Worm (Caenorhabditis elegans): ENCODE measurements around the gene asp-4.

The asp-4 gene

DNA sequence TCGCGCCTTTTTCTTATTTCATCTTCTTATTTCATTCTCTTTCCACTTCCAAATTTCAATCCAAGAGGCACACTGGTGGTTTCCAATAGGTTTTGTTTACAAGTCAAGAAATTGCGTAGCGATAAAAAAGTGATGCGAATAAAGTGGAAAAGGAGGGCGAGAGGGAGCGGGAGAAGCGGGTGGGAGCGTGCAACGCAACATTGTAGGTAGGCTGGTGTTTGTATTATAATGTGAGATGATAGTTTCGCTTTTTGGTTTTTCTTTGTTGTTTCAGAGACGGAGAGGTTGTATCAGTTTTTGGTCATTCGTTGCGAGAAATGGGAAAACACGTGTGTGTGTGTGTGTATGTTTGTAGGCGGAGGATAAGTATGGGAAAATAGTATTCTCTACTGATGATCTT is 28.9 kb upstream of the asp-4 start (continued):
- TF ChIP-seq lin-40 (tag; optimal IDR thresholded peaks at IDR 0.05): peak; percentile 31
- TF ChIP-seq let-607 (tag; optimal IDR thresholded peaks at IDR 0.05): no peak
- TF ChIP-seq attf-3 (GFP tag; conservative IDR thresholded peaks at IDR 0.05): no peak
- no peak for TF ChIP-seq die-1 (tag; optimal IDR thresholded peaks at IDR 0.05)
- no peak for TF ChIP-seq ztf-28 (GFP tag; IDR thresholded peaks at IDR 0.05)
- no peak for TF ChIP-seq Y67H2A.10 (GFP tag; conservative IDR thresholded peaks at IDR 0.05)
- TF ChIP-seq B0261.1 (tag; optimal IDR thresholded peaks at IDR 0.05): no peak
- TF ChIP-seq tbp1 (GFP tag; optimal IDR thresholded peaks at IDR 0.05): peak; percentile 12
- TF ChIP-seq D2030.7 (GFP tag; IDR thresholded peaks at IDR 0.05): no peak
- TF ChIP-seq hmg-1.2 (GFP tag; IDR thresholded peaks at IDR 0.05): no peak
- no peak for TF ChIP-seq sea-2 (GFP tag; IDR thresholded peaks at IDR 0.05)
- no peak for TF ChIP-seq hlh-12 (tag; optimal IDR thresholded peaks at IDR 0.05)
- TF ChIP-seq atf-7 (tag; optimal IDR thresholded peaks at IDR 0.05): peak; percentile 38

DNA sequence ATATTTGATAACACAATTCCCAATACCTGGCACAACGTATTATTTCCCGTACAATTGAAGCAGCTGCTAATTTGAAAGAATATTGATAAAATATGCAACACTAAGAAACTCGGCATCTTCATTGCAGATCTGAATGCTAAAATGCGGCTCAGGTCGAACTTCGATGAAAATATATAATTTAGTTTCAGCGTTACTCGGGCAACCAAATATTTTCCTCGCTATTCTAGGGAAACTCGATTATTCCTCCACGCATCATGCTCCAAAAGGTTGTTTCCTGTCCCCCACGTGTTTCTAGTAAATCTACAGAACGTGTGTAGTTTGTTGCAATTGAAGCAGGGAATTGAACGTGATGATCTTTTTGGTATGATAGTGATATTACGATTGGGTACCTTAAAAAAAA is 27.8 kb upstream of the asp-4 start:
- TF ChIP-seq unc-62 (GFP tag; optimal IDR thresholded peaks at IDR 0.05) (no peak), snpc-1.1 (tag; optimal IDR thresholded peaks at IDR 0.05; ENCODE audit: insufficient read depth) (no peak), nfya-2 (GFP tag; IDR thresholded peaks at IDR 0.05) (no peak), ama-1 (optimal IDR thresholded peaks at IDR 0.05) (no peak), ama-1 (GFP tag; optimal IDR thresholded peaks at IDR 0.05) (no peak), somi-1 (GFP tag; optimal IDR thresholded peaks at IDR 0.05) (no peak)

DNA sequence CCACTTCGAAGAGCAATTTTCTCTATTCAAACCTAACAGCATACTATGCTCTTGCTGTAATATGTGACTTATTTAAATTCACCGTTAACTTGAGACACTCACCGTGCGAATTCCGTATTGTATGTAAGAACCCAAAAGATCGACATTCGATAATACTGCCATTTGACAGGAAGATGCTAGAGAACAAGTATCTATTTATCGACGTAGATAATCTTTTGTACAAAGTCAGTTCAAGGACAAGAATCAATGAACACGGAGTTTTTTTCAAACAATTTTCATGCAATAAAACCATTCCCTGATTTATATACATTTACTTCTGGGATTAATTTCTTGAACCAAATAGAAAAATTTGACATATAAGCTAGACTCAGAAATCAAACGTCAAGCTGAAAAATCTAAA is 27.0 kb upstream of the asp-4 start, which contains the start of gene K08H2.7:
TSS of gene K08H2.7 (minus strand) at position 173 of the 400 bp plus-strand sequence.
- no peak for TF ChIP-seq Y95B8A.8 (GFP tag; IDR thresholded peaks at IDR 0.05)
- no peak for TF ChIP-seq hsf-1 (GFP tag; IDR thresholded peaks at IDR 0.05)
- no peak for TF ChIP-seq C17E4.6 (GFP tag; IDR thresholded peaks at IDR 0.05)
- no peak for TF ChIP-seq nhr-27 (tag; optimal IDR thresholded peaks at IDR 0.05)
- TF ChIP-seq athp-1 (tag; optimal IDR thresholded peaks at IDR 0.05): no peak

DNA sequence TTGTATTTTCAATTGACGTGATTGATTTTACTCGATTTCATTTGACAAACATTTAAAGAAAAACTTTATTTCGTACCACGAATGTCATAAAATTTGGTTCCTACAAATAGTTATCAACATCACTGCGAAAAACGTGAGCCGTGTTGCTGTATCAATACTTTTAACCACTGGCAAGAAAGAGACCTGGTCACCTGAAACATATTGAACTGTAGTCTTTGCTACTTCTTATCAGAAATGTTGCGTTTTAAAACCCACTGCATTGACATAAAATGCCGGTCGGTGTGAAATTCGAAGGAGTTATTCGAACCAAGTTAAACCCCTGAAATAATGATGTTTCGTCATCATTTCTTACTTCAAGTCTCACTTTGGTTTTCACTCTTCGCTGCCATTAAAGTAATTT is 26.4 kb upstream of the asp-4 start:
- TF ChIP-seq nhr-80 (tag; optimal IDR thresholded peaks at IDR 0.05) (peak; percentile 77), cebp-1 (GFP tag; IDR thresholded peaks at IDR 0.05) (no peak), cebp-1 (tag; optimal IDR thresholded peaks at IDR 0.05) (peak; percentile 0), snpc-1.1 (tag; optimal IDR thresholded peaks at IDR 0.05; ENCODE audit: insufficient read depth) (no peak), lin-26 (GFP tag; IDR thresholded peaks at IDR 0.05) (no peak), F23B12.7 (tag; optimal IDR thresholded peaks at IDR 0.05; ENCODE audit: insufficient read depth) (no peak)

DNA sequence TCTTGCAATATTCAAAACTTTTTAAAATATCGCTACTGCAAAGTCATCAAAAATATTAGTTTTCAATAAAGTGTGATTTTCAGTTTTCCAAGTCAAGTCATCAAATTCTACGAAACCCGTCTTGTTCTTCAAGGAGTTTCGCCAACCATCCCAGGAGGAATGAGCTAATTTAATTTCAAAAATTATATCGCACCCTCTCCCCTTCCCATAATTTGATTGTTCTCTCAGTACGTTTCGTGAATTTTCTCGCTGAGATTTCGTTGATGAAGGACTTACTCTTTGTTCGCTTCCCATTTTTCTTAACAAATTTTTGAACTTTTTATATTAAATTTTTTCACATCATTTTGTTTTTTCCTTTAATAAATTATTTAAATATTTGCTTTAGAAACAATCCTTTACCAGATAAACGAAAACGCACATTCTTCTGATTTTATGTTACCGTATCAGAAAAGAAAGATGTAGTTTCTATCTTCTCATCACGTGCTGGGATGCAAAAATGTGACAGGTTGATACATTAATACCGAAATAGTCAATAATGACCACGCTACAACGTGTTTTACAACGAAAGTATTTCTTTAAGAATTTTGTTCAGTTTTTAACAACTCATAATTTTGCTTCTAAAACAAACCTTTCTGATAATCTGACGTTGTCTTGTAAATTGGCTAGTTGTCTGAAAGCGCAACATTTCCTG is 25.6 kb upstream of the asp-4 start:
- TF ChIP-seq xnd-1 (tag; optimal IDR thresholded peaks at IDR 0.05) (no peak), ztf-28 (GFP tag; IDR thresholded peaks at IDR 0.05) (no peak), ztf-18 (tag; optimal IDR thresholded peaks at IDR 0.05) (no peak), egrh-3 (GFP tag; IDR thresholded peaks at IDR 0.05) (no peak), B0019.2 (GFP tag; conservative IDR thresholded peaks at IDR 0.05) (no peak), fkh-3 (tag; optimal IDR thresholded peaks at IDR 0.05) (no peak), sea-2 (GFP tag; IDR thresholded peaks at IDR 0.05) (no peak), snpc-1.1 (tag; optimal IDR thresholded peaks at IDR 0.05; ENCODE audit: insufficient read depth) (no peak)

Data from whole organism, young adult.